Fruit fly (Drosophila melanogaster) whole organism, embryonic: ENCODE results near the gene mRpS26.

Source experiments
- ATbp ChIP-seq: fragments of 200-800 bp; sonication (Bioruptor generic); optimal IDR thresholded peaks from 2 replicates; lab custom pipeline; 2017; ENCODE audit warnings: missing biosample characterization, mild to moderate bottlenecking, missing genetic modification characterization, missing genetic modification reagents
- B-H2 ChIP-seq: fragments of 200-800 bp; sonication (Bioruptor generic); optimal IDR thresholded peaks from 2 replicates; lab custom pipeline; 2018; ENCODE audit warnings: missing biosample characterization, mild to moderate bottlenecking, missing genetic modification characterization
- Bgb ChIP-seq: fragments of 200-800 bp; sonication (Bioruptor generic); IDR thresholded peaks from 2 replicates; pipeline ENCODE4 v1.3.6; 2022; ENCODE audit warnings: missing biosample characterization, missing genetic modification characterization; ENCODE audit not compliant: partially characterized antibody
- Blimp-1 ChIP-seq: fragments of 200-800 bp; sonication (Bioruptor generic); optimal IDR thresholded peaks from 3 replicates; lab custom pipeline; 2018; ENCODE audit warnings: missing biosample characterization, missing genetic modification characterization, mild to moderate bottlenecking, moderate library complexity, missing genetic modification reagents
- BtbVII ChIP-seq: fragments of 200-800 bp; sonication (Bioruptor generic); optimal IDR thresholded peaks from 3 replicates; lab custom pipeline; 2017; ENCODE audit warnings: missing biosample characterization, mild to moderate bottlenecking, missing genetic modification characterization
- CG10274 ChIP-seq: fragments of 200-800 bp; sonication (Bioruptor generic); optimal IDR thresholded peaks from 3 replicates; lab custom pipeline; 2017; ENCODE audit warnings: missing biosample characterization, mild to moderate bottlenecking, missing genetic modification characterization
- CG10366 ChIP-seq: fragments of 200-800 bp; sonication (Bioruptor generic); IDR thresholded peaks from 2 replicates; pipeline ENCODE4 v1.3.6; 2022; ENCODE audit warnings: missing biosample characterization, missing genetic modification characterization
- CG10543 ChIP-seq: fragments of 200-800 bp; sonication (Bioruptor generic); optimal IDR thresholded peaks from 3 replicates; lab custom pipeline; 2017; ENCODE audit warnings: missing biosample characterization, mild to moderate bottlenecking, missing genetic modification characterization, moderate library complexity
- CG11247 ChIP-seq: fragments of 200-800 bp; sonication (Bioruptor generic); IDR thresholded peaks from 2 replicates; pipeline ENCODE4 v1.3.6; 2022; ENCODE audit warnings: missing biosample characterization, missing genetic modification characterization
- CG12236 ChIP-seq: fragments of 200-800 bp; sonication (Bioruptor generic); optimal IDR thresholded peaks from 2 replicates; lab custom pipeline; 2016; ENCODE audit warnings: missing biosample characterization, missing genetic modification characterization
- CG12299 ChIP-seq: fragments of 200-800 bp; sonication (Bioruptor generic); optimal IDR thresholded peaks from 2 replicates; lab custom pipeline; 2018; ENCODE audit warnings: missing biosample characterization, mild to moderate bottlenecking, missing genetic modification characterization
- CG14965 ChIP-seq: fragments of 200-800 bp; sonication (Bioruptor generic); optimal IDR thresholded peaks from 2 replicates; lab custom pipeline; 2016; ENCODE audit warnings: missing biosample characterization, missing genetic modification characterization, borderline replicate concordance
- CG15479 ChIP-seq: fragments of 200-800 bp; sonication (Bioruptor generic); optimal IDR thresholded peaks from 3 replicates; lab custom pipeline; 2019; ENCODE audit warnings: missing biosample characterization, mild to moderate bottlenecking, missing genetic modification characterization, moderate library complexity
- CG17612 ChIP-seq: fragments of 200-800 bp; sonication (Bioruptor generic); IDR thresholded peaks from 2 replicates; pipeline ENCODE4 v1.3.6; 2022; ENCODE audit warnings: missing biosample characterization, missing genetic modification characterization
- CG17802 ChIP-seq: fragments of 200-800 bp; sonication (Bioruptor generic); optimal IDR thresholded peaks from 2 replicates; lab custom pipeline; 2018; ENCODE audit warnings: missing biosample characterization, mild to moderate bottlenecking, missing genetic modification characterization, moderate library complexity
- CG31388 ChIP-seq: fragments of 200-800 bp; sonication (Bioruptor generic); optimal IDR thresholded peaks from 2 replicates; lab custom pipeline; 2016; ENCODE audit warnings: missing biosample characterization, missing genetic modification characterization
- CG5245 ChIP-seq: fragments of 200-800 bp; sonication (Bioruptor generic); optimal IDR thresholded peaks from 3 replicates; lab custom pipeline; 2016; ENCODE audit warnings: missing biosample characterization, missing genetic modification characterization
- CG6272 ChIP-seq: fragments of 200-800 bp; sonication (Bioruptor generic); IDR thresholded peaks from 2 replicates; pipeline ENCODE4 v1.3.6; 2022; ENCODE audit warnings: missing biosample characterization, missing genetic modification characterization
- CG6654 ChIP-seq: fragments of 200-800 bp; sonication (Bioruptor generic); optimal IDR thresholded peaks from 2 replicates; lab custom pipeline; 2017; ENCODE audit warnings: missing biosample characterization, mild to moderate bottlenecking, missing genetic modification characterization
- CG7928 ChIP-seq: fragments of 200-800 bp; sonication (Bioruptor generic); optimal IDR thresholded peaks from 2 replicates; lab custom pipeline; 2017; ENCODE audit warnings: missing biosample characterization, mild to moderate bottlenecking, missing genetic modification characterization
- CG8388 ChIP-seq: fragments of 200-800 bp; sonication (Bioruptor generic); optimal IDR thresholded peaks from 2 replicates; lab custom pipeline; 2019; ENCODE audit warnings: missing biosample characterization, mild to moderate bottlenecking, missing genetic modification characterization, moderate library complexity
- CHES-1-like ChIP-seq: fragments of 200-800 bp; sonication (Bioruptor generic); optimal IDR thresholded peaks from 2 replicates; lab custom pipeline; 2016; ENCODE audit warnings: missing biosample characterization, missing genetic modification characterization
- CTCF ChIP-seq: fragments of 200-800 bp; sonication (Bioruptor generic); optimal IDR thresholded peaks from 2 replicates; lab custom pipeline; 2017; ENCODE audit warnings: missing biosample characterization, mild to moderate bottlenecking, missing genetic modification characterization, moderate library complexity
- Hr3 ChIP-seq: fragments of 200-800 bp; sonication (Bioruptor generic); optimal IDR thresholded peaks from 3 replicates; lab custom pipeline; 2016; ENCODE audit warnings: missing biosample characterization, missing genetic modification characterization
- Kr ChIP-seq: fragments of 200-800 bp; sonication (Bioruptor generic); optimal IDR thresholded peaks from 2 replicates; lab custom pipeline; 2017; ENCODE audit warnings: missing biosample characterization, mild to moderate bottlenecking, missing genetic modification characterization
- Max ChIP-seq: fragments of 200-800 bp; sonication (Bioruptor generic); optimal IDR thresholded peaks from 2 replicates; lab custom pipeline; 2016; ENCODE audit warnings: missing biosample characterization, mild to moderate bottlenecking, missing genetic modification characterization
- NK7.1 ChIP-seq: fragments of 200-800 bp; sonication (Bioruptor generic); optimal IDR thresholded peaks from 3 replicates; lab custom pipeline; 2016; ENCODE audit warnings: missing biosample characterization, missing genetic modification characterization
- Pdp1 ChIP-seq, 2 experiments: fragments of 200-800 bp; sonication (Bioruptor generic); optimal IDR thresholded peaks; 3 replicates each; lab custom pipeline; 2016; ENCODE audit warnings: missing biosample characterization in 2 of 2, missing genetic modification characterization in 2 of 2, mild to moderate bottlenecking in 1 of 2, moderate library complexity in 1 of 2
- Six4 ChIP-seq: fragments of 200-800 bp; sonication (Bioruptor generic); optimal IDR thresholded peaks from 2 replicates; lab custom pipeline; 2016; ENCODE audit warnings: missing biosample characterization, missing genetic modification characterization
- Sox100B ChIP-seq: fragments of 200-800 bp; sonication (Bioruptor generic); optimal IDR thresholded peaks from 3 replicates; lab custom pipeline; 2018; ENCODE audit warnings: missing biosample characterization, mild to moderate bottlenecking, missing genetic modification characterization
- Sox102F ChIP-seq: fragments of 200-800 bp; sonication (Bioruptor generic); optimal IDR thresholded peaks from 2 replicates; lab custom pipeline; 2018; ENCODE audit warnings: missing biosample characterization, mild to moderate bottlenecking, missing genetic modification characterization, moderate library complexity
- Stat92E ChIP-seq, 3 experiments: fragments of >200 bp in 2 of 3; fragments of 200-800 bp in 1 of 3; sonication (Bioruptor generic) in 1 of 3; optimal IDR thresholded peaks; 2 replicates each; lab custom pipeline; 2017 to 2019; ENCODE audit warnings: missing biosample characterization in 3 of 3, missing genetic modification characterization in 3 of 3, mild to moderate bottlenecking in 1 of 3, moderate library complexity in 1 of 3
- Xbp1 ChIP-seq: fragments of 200-800 bp; sonication (Bioruptor generic); optimal IDR thresholded peaks from 3 replicates; lab custom pipeline; 2016; ENCODE audit warnings: missing biosample characterization, mild to moderate bottlenecking, missing genetic modification characterization
- bab2 ChIP-seq: fragments of 200-800 bp; sonication (Bioruptor generic); optimal IDR thresholded peaks from 2 replicates; lab custom pipeline; 2016; ENCODE audit warnings: missing biosample characterization, missing genetic modification characterization
- bsh ChIP-seq, 2 experiments: fragments of 200-800 bp; sonication (Bioruptor generic); optimal IDR thresholded peaks; 2 replicates each; lab custom pipeline; 2017 to 2018; ENCODE audit warnings: mild to moderate bottlenecking in 2 of 2, missing biosample characterization in 2 of 2, missing genetic modification characterization in 2 of 2, moderate library complexity in 1 of 2
- crol ChIP-seq: fragments of 200-800 bp; sonication (Bioruptor generic); IDR thresholded peaks from 2 replicates; pipeline ENCODE4 v1.3.6; 2022; ENCODE audit warnings: missing biosample characterization, missing genetic modification characterization
- cwo ChIP-seq: fragments of 200-800 bp; sonication (Bioruptor generic); optimal IDR thresholded peaks from 3 replicates; lab custom pipeline; 2017; ENCODE audit warnings: missing biosample characterization, missing genetic modification characterization, mild to moderate bottlenecking, moderate library complexity, missing genetic modification reagents
- ftz-f1 ChIP-seq: fragments of 200-800 bp; sonication (Bioruptor generic); optimal IDR thresholded peaks from 2 replicates; lab custom pipeline; 2016; ENCODE audit warnings: missing biosample characterization, missing genetic modification characterization
- gcm2 ChIP-seq: fragments of 200-800 bp; sonication (Bioruptor generic); optimal IDR thresholded peaks from 2 replicates; lab custom pipeline; 2016; ENCODE audit warnings: missing biosample characterization, missing genetic modification characterization
- hbn ChIP-seq: fragments of 200-800 bp; sonication (Bioruptor generic); IDR thresholded peaks from 2 replicates; pipeline ENCODE4 v1.3.6; 2022; ENCODE audit warnings: missing biosample characterization, missing genetic modification characterization; ENCODE audit not compliant: partially characterized antibody
- lab ChIP-seq: fragments of 200-800 bp; sonication (Bioruptor generic); optimal IDR thresholded peaks from 3 replicates; lab custom pipeline; 2017; ENCODE audit warnings: missing biosample characterization, missing genetic modification characterization, mild to moderate bottlenecking, moderate library complexity, missing genetic modification reagents
- oc ChIP-seq: fragments of 200-800 bp; sonication (Bioruptor generic); optimal IDR thresholded peaks from 2 replicates; lab custom pipeline; 2018; ENCODE audit warnings: missing biosample characterization, mild to moderate bottlenecking, missing genetic modification characterization, moderate library complexity
- p53 ChIP-seq: fragments of 200-800 bp; sonication (Bioruptor generic); optimal IDR thresholded peaks from 2 replicates; lab custom pipeline; 2016; ENCODE audit warnings: missing biosample characterization, missing genetic modification characterization
- salm ChIP-seq: fragments of 200-800 bp; sonication (Bioruptor generic); optimal IDR thresholded peaks from 2 replicates; lab custom pipeline; 2018; ENCODE audit warnings: missing biosample characterization, mild to moderate bottlenecking, missing genetic modification characterization
- scrt ChIP-seq: fragments of 200-800 bp; sonication (Bioruptor generic); optimal IDR thresholded peaks from 2 replicates; lab custom pipeline; 2018; ENCODE audit warnings: missing biosample characterization, mild to moderate bottlenecking, missing genetic modification characterization, moderate library complexity
- sim ChIP-seq: fragments of 200-800 bp; sonication (Bioruptor generic); IDR thresholded peaks from 2 replicates; pipeline ENCODE4 v1.3.6; 2022; ENCODE audit warnings: missing biosample characterization, missing genetic modification characterization
- tgo ChIP-seq: fragments of 200-800 bp; sonication (Bioruptor generic); IDR thresholded peaks from 3 replicates; pipeline ENCODE4 v1.3.6; 2022; ENCODE audit warnings: missing biosample characterization, missing genetic modification characterization
- tx ChIP-seq: fragments of 200-800 bp; sonication (Bioruptor generic); optimal IDR thresholded peaks from 2 replicates; lab custom pipeline; 2016; ENCODE audit warnings: missing biosample characterization, missing genetic modification characterization
- vfl ChIP-seq: fragments of 200-800 bp; sonication (Bioruptor generic); optimal IDR thresholded peaks from 2 replicates; lab custom pipeline; 2016; ENCODE audit warnings: missing biosample characterization, missing genetic modification characterization
- vnd ChIP-seq: fragments of 200-800 bp; sonication (Bioruptor generic); IDR thresholded peaks from 3 replicates; pipeline ENCODE4 v1.3.6; 2022; ENCODE audit warnings: missing biosample characterization, missing genetic modification characterization; ENCODE audit not compliant: partially characterized antibody
- yki ChIP-seq: fragments of >200 bp; optimal IDR thresholded peaks from 3 replicates; lab custom pipeline; 2018
- zfh2 ChIP-seq: fragments of 200-800 bp; sonication (Bioruptor generic); optimal IDR thresholded peaks from 2 replicates; lab custom pipeline; 2016; ENCODE audit warnings: missing biosample characterization, missing genetic modification characterization

Gene mRpS26

dm6 chr3L:18102161-18102565 is 4.2 kb upstream of the mRpS26 start (continued):
- TF ChIP-seq CG7928 (GFP tag; lab: Kevin White, UChicago) (no peak), Pdp1 (GFP tag; optimal IDR thresholded peaks at IDR 0.05; lab: Kevin White, UChicago) (no peak), CG15479 (GFP tag; lab: Kevin White, UChicago) (no peak), CG10543 (GFP tag; lab: Kevin White, UChicago) (no peak), CG12236 (GFP tag; lab: Kevin White, UChicago) (no peak), CG14965 (GFP tag; lab: Kevin White, UChicago) (no peak), vfl (GFP tag; lab: Kevin White, UChicago) (no peak), CG10274 (no peak), CG8388 (GFP tag; lab: Kevin White, UChicago) (peak; percentile 72), crol (GFP tag; lab: Robert Waterston, UW) (no peak), oc (no peak), Sox102F (peak; percentile 63), gcm2 (GFP tag; lab: Kevin White, UChicago) (no peak), lab (GFP tag; lab: Kevin White, UChicago) (no peak), vnd (no peak), CHES-1-like (GFP tag; lab: Kevin White, UChicago) (no peak), Sox100B (GFP tag; lab: Kevin White, UChicago) (peak; percentile 69), CG10366 (GFP tag; lab: Robert Waterston, UW) (no peak), CG5245 (GFP tag; lab: Kevin White, UChicago) (no peak), scrt (GFP tag; lab: Kevin White, UChicago) (no peak), tgo (GFP tag; lab: Robert Waterston, UW) (no peak), bab2 (no peak), yki (lab: Kevin White, UChicago) (no peak), CG6272 (GFP tag; lab: Robert Waterston, UW) (no peak), CG6654 (no peak), p53 (no peak), CG12299 (tag; lab: Kevin White, UChicago) (no peak), Blimp-1 (GFP tag; lab: Kevin White, UChicago) (peak; percentile 97), ATbp (GFP tag; lab: Kevin White, UChicago) (peak; percentile 53), Kr (GFP tag; lab: Kevin White, UChicago) (no peak), CG31388 (no peak), CG17612 (GFP tag; lab: Robert Waterston, UW) (no peak), zfh2 (GFP tag; lab: Kevin White, UChicago) (no peak), CG11247 (GFP tag; lab: Robert Waterston, UW) (no peak), ftz-f1 (GFP tag; lab: Kevin White, UChicago) (no peak), Max (no peak), BtbVII (GFP tag; lab: Kevin White, UChicago) (no peak), salm (no peak), B-H2 (no peak), sim (GFP tag; lab: Robert Waterston, UW) (0 out of 2 replicates have a peak, but pooled peaks have one; percentile 14), Stat92E (GFP tag; optimal IDR thresholded peaks at IDR 0.05; lab: Kevin White, UChicago) (no peak), CTCF (no peak), Xbp1 (GFP tag; lab: Kevin White, UChicago) (no peak), NK7.1 (GFP tag; lab: Kevin White, UChicago) (no peak), hbn (no peak), CG17802 (tag; lab: Kevin White, UChicago) (no peak), Bgb (GFP tag; lab: Robert Waterston, UW) (no peak), Hr3 (GFP tag; lab: Kevin White, UChicago) (no peak), bsh (GFP tag; optimal IDR thresholded peaks at IDR 0.05; lab: Kevin White, UChicago) (peak in 1 of 2 experiments; percentile 77), tx (GFP tag; lab: Kevin White, UChicago) (no peak), cwo (GFP tag; lab: Kevin White, UChicago) (no peak), Six4 (GFP tag; lab: Kevin White, UChicago) (no peak)
